Worm (Caenorhabditis elegans) whole organism, early embryonic: ENCODE data around the gene ZC116.1.

ENCODE experiments used
- B0310.2 ChIP-seq: sonication (generic microtip); optimal IDR thresholded peaks from 2 replicates; lab custom pipeline; 2016; ENCODE audit warnings: mild to moderate bottlenecking, missing genetic modification characterization, missing compliant biosample characterization
- F13C5.2 ChIP-seq: sonication (generic microtip); optimal IDR thresholded peaks from 2 replicates; lab custom pipeline; 2017; ENCODE audit warnings: mild to moderate bottlenecking, missing genetic modification characterization, inconsistent platforms, missing compliant biosample characterization
- aly-1 ChIP-seq: sonication (generic microtip); optimal IDR thresholded peaks from 2 replicates; lab custom pipeline; 2016; ENCODE audit warnings: missing genetic modification characterization, missing compliant biosample characterization
- ama-1 ChIP-seq: fragments of 150-350 bp; optimal IDR thresholded peaks from 2 replicates; lab custom pipeline; 2014
- ceh-13 ChIP-seq: fragments of 200-800 bp; sonication (Bioruptor generic); optimal IDR thresholded peaks from 2 replicates; lab custom pipeline; 2018; ENCODE audit warnings: mild to moderate bottlenecking, missing genetic modification characterization, missing compliant biosample characterization
- ceh-36 ChIP-seq: sonication (generic microtip); optimal IDR thresholded peaks from 2 replicates; lab custom pipeline; 2016; ENCODE audit warnings: missing genetic modification characterization, inconsistent platforms, missing compliant biosample characterization
- ets-7 ChIP-seq: sonication (generic microtip); optimal IDR thresholded peaks from 2 replicates; lab custom pipeline; 2016; ENCODE audit warnings: missing genotype, missing genetic modification characterization, missing compliant biosample characterization
- flt-1 ChIP-seq: fragments of 200-800 bp; sonication (Bioruptor generic); IDR thresholded peaks from 2 replicates; pipeline ENCODE4 v1.3.6; 2022; ENCODE audit warnings: missing genetic modification characterization, missing compliant biosample characterization
- hmbx-1 ChIP-seq: sonication (generic microtip); optimal IDR thresholded peaks from 2 replicates; lab custom pipeline; 2016; ENCODE audit warnings: mild to moderate bottlenecking, missing genetic modification characterization, missing compliant biosample characterization
- hmg-4 ChIP-seq: fragments of 200-800 bp; sonication (Bioruptor generic); optimal IDR thresholded peaks from 2 replicates; lab custom pipeline; 2018; ENCODE audit warnings: mild to moderate bottlenecking, missing genetic modification characterization, missing compliant biosample characterization
- hnd-1 ChIP-seq: sonication (generic microtip); optimal IDR thresholded peaks from 2 replicates; lab custom pipeline; 2016; ENCODE audit warnings: missing genetic modification characterization, missing compliant biosample characterization
- pes-1 ChIP-seq: fragments of 200-800 bp; sonication (Bioruptor generic); IDR thresholded peaks from 2 replicates; pipeline ENCODE4 v1.3.6; 2022; ENCODE audit warnings: missing genetic modification reagents, missing genetic modification characterization, missing compliant biosample characterization
- scrt-1 ChIP-seq: fragments of 200-800 bp; sonication (Bioruptor generic); IDR thresholded peaks from 2 replicates; pipeline ENCODE4 v1.3.6; 2022; ENCODE audit warnings: missing genetic modification characterization, missing compliant biosample characterization
- sea-1 ChIP-seq: fragments of 200-800 bp; sonication (Bioruptor generic); conservative IDR thresholded peaks from 2 replicates; pipeline ENCODE4 v1.3.6; 2022; ENCODE audit warnings: missing genetic modification characterization, missing compliant biosample characterization
- tbx-11 ChIP-seq: fragments of 200-800 bp; sonication (Bioruptor generic); IDR thresholded peaks from 2 replicates; pipeline ENCODE4 v1.3.6; 2022; ENCODE audit warnings: missing genetic modification characterization, missing compliant biosample characterization
- tbx-37 ChIP-seq: fragments of 200-800 bp; sonication (Bioruptor generic); conservative IDR thresholded peaks from 2 replicates; pipeline ENCODE4 v1.3.6; 2022; ENCODE audit warnings: missing genetic modification reagents, missing genetic modification characterization, missing compliant biosample characterization
- tra-4 ChIP-seq: sonication (generic microtip); optimal IDR thresholded peaks from 2 replicates; lab custom pipeline; 2017; ENCODE audit warnings: missing genetic modification characterization, missing compliant biosample characterization

The ZC116.1 gene

DNA sequence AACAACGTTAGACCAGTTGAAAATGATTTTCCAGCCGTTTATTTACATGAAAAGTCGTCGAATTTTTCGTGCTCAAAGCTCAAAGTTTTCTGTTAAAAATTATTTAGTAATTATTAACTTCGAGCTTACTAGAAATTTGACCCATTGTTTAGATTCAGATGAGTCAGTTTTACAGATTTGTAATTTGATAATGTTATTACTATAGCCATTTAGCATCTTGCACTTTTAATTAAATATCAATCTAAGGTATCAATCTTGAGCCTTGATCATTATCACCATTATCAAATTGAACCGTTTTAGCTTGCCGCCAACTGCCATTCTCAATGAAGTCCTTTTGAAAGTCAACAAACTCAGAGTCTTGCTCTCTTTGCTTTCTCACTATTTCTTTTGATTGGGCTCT lies at the start of gene ZC116.1:
ZC116.1 (plus strand) TSS at position 301 of the 400 bp plus-strand sequence.
- no peak for TF ChIP-seq sea-1 (GFP tag; lab: Robert Waterston, UW)

DNA sequence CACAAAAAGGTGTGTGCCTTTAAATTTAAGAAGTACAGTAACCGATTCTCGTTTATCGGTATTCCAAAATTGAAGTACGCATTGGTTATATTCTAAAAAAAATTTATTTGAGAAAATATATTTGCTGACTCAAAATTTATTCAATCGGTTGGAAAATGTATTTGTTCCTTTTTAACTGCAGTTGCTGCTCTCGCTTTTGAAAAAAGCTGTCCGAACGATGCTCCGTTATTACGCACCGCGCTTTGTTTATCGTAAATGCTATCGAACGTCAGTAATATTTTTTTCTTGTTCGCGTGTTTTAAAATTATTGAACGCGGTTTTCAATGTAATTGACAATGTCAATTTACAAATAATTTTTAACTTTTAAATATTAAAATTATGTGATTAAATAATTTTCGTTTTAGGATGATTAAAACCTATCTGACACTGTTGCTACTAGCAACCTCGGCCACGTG lies 49.3 kb upstream of the ZC116.1 start, which contains the start of gene sel-1:
sel-1 (plus strand) TSS at position 405 of the 455 bp plus-strand sequence.
- TF ChIP-seq tra-4 (tag; lab: Kevin White, UChicago) = no peak
- no peak for TF ChIP-seq hmg-4 (GFP tag; lab: Kevin White, UChicago)
- TF ChIP-seq hmbx-1 (tag; lab: Kevin White, UChicago) = no peak
- TF ChIP-seq scrt-1 (GFP tag; lab: Robert Waterston, UW) = no peak
- no peak for TF ChIP-seq hnd-1
- no peak for TF ChIP-seq ceh-13 (GFP tag; lab: Kevin White, UChicago)
- no peak for TF ChIP-seq tbx-37 (GFP tag; lab: Robert Waterston, UW)
- no peak for TF ChIP-seq B0310.2 (tag; lab: Kevin White, UChicago)
- no peak for TF ChIP-seq ets-7 (tag; lab: Kevin White, UChicago)
- TF ChIP-seq ceh-36 = no peak
- no peak for TF ChIP-seq F13C5.2 (tag; lab: Kevin White, UChicago)
- TF ChIP-seq ama-1 (lab: Kevin White, UChicago) = no peak
- no peak for TF ChIP-seq aly-1
- TF ChIP-seq tbx-11 = no peak
- no peak for TF ChIP-seq flt-1 (GFP tag; lab: Robert Waterston, UW)
- no peak for TF ChIP-seq sea-1 (GFP tag; lab: Robert Waterston, UW)
- TF ChIP-seq pes-1 = no peak

DNA sequence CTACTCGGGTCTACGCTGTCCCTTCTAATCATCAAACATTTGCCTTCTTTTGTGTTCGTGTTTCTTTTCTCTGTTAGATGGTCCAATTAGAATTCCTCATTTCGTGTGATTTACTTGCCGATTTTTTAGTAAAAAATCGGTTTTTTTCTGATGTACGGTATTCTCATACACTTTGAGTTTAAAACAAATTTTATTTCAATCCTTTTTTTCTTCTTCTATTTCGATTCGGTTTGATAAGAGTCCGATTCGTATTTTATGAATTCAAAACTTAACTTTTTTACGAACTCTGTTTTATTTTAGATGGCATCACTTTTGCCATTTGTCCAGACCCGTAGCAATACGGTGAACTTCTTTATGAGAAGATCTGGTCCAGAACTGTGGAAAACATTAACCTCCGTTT lies 46.4 kb upstream of the ZC116.1 start, which contains the start of gene mrps-5:
mrps-5 (plus strand) TSS at position 301 of the 400 bp plus-strand sequence.
- TF ChIP-seq ceh-13 (GFP tag; lab: Kevin White, UChicago) = no peak

DNA sequence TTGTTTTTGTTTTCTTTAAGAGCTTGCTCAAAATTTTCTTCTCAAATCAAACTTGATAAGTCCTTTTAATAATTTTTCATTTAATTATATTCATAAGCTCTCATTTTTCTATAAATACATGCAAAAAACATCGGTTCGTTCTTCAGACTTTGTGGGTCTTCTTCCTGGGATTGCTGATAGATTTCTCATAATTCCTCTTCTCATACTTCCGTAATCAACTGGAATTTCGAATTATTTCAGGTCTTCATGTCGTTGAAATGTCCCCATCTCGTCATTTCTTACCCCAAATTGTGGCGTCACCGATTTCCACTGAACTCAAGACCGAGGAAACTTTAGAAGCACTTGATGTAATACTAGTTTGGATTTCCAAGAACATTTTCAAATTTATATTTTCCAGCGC lies 44.7 kb upstream of the ZC116.1 start:
- TF ChIP-seq hmg-4 (GFP tag; lab: Kevin White, UChicago) (no peak), ceh-36 (no peak), hmbx-1 (tag; lab: Kevin White, UChicago) (no peak), B0310.2 (tag; lab: Kevin White, UChicago) (no peak), sea-1 (GFP tag; lab: Robert Waterston, UW) (no peak), F13C5.2 (tag; lab: Kevin White, UChicago) (no peak), flt-1 (GFP tag; lab: Robert Waterston, UW) (no peak), pes-1 (no peak), aly-1 (no peak), hnd-1 (no peak), tbx-11 (no peak), ceh-13 (GFP tag; lab: Kevin White, UChicago) (no peak), scrt-1 (GFP tag; lab: Robert Waterston, UW) (no peak), tbx-37 (GFP tag; lab: Robert Waterston, UW) (no peak), tra-4 (tag; lab: Kevin White, UChicago) (no peak), ama-1 (lab: Kevin White, UChicago) (no peak), ets-7 (tag; lab: Kevin White, UChicago) (no peak)

DNA sequence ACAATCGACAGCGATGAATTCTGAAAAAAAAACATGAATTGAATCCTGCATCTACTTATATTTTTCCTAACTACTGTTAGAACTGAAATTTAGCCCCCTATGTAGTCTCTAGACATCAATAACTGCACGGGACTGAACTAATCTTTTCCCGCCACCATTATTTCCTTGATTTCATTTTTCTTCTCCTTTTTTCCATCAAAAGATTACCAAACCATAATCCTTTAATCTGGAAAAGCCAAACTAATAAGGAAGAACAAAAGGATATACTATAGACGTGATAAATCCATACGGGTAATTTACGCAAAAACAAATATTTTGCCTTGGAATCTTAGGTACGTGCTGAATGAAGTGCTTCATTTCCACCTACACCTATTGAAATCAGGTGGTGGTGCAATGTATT lies 42.3 kb upstream of the ZC116.1 start:
- TF ChIP-seq hnd-1 (no peak), ets-7 (tag; lab: Kevin White, UChicago) (no peak), ceh-13 (GFP tag; lab: Kevin White, UChicago) (no peak), scrt-1 (GFP tag; lab: Robert Waterston, UW) (no peak), F13C5.2 (tag; lab: Kevin White, UChicago) (no peak), aly-1 (no peak)

DNA sequence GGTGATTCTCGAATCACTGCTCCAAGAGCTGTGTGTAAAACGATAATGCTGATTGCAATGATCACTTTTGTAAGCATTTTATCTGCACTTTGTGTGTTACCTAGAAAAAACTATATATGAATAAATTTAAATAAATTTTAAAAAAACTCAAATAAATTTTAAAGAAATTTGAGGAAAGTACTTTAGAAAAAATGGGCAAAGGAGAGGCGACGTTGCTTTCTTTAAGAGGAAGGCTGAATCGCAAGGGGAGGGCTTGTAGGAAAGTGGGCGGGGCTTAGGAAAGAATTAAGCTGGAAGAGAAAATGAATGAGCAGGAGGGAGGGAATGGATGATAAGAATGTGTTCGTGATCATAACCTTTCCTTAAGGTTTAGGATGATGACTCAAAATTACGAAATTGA lies 41.8 kb upstream of the ZC116.1 start, which contains the start of gene E02A10.4:
E02A10.4 (minus strand) TSS at position 101 of the 400 bp plus-strand sequence.
- TF ChIP-seq hmg-4 (GFP tag; lab: Kevin White, UChicago) (no peak), aly-1 (no peak), hnd-1 (no peak), tra-4 (tag; lab: Kevin White, UChicago) (no peak), hmbx-1 (tag; lab: Kevin White, UChicago) (no peak), sea-1 (GFP tag; lab: Robert Waterston, UW) (no peak), ama-1 (lab: Kevin White, UChicago) (no peak), ceh-36 (no peak), tbx-37 (GFP tag; lab: Robert Waterston, UW) (no peak), scrt-1 (GFP tag; lab: Robert Waterston, UW) (no peak), tbx-11 (no peak), flt-1 (GFP tag; lab: Robert Waterston, UW) (no peak)

DNA sequence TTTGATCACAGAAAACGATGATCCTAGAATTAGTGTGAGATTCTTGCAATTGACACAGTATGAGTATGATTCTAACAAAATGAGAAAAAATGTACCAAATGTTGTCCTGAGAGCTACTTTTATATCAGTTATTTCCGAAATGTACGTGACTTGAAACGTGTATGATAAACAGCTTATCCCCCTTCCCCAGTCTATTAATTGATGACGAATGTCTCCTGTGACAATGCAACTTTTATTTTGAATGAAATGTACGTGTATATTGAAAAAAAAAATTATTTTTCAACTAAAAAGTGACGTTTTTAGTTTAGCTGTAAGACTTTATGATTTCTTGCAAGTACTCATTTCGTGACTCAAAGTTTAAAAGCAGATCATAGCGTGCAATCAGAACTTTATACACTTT lies 39.4 kb upstream of the ZC116.1 start:
- TF ChIP-seq ceh-36 = no peak
- TF ChIP-seq B0310.2 (tag; lab: Kevin White, UChicago) = no peak
- no peak for TF ChIP-seq hmbx-1 (tag; lab: Kevin White, UChicago)
- no peak for TF ChIP-seq hmg-4 (GFP tag; lab: Kevin White, UChicago)
- TF ChIP-seq ceh-13 (GFP tag; lab: Kevin White, UChicago) = no peak
- no peak for TF ChIP-seq sea-1 (GFP tag; lab: Robert Waterston, UW)
- TF ChIP-seq tbx-37 (GFP tag; lab: Robert Waterston, UW) = no peak
- no peak for TF ChIP-seq ets-7 (tag; lab: Kevin White, UChicago)
- TF ChIP-seq aly-1 = no peak
- TF ChIP-seq F13C5.2 (tag; lab: Kevin White, UChicago) = no peak
- no peak for TF ChIP-seq ama-1 (lab: Kevin White, UChicago)
- no peak for TF ChIP-seq scrt-1 (GFP tag; lab: Robert Waterston, UW)
- no peak for TF ChIP-seq tbx-11
- TF ChIP-seq hnd-1 = no peak
- TF ChIP-seq tra-4 (tag; lab: Kevin White, UChicago) = no peak
- TF ChIP-seq pes-1 = no peak
- TF ChIP-seq flt-1 (GFP tag; lab: Robert Waterston, UW) = no peak

DNA sequence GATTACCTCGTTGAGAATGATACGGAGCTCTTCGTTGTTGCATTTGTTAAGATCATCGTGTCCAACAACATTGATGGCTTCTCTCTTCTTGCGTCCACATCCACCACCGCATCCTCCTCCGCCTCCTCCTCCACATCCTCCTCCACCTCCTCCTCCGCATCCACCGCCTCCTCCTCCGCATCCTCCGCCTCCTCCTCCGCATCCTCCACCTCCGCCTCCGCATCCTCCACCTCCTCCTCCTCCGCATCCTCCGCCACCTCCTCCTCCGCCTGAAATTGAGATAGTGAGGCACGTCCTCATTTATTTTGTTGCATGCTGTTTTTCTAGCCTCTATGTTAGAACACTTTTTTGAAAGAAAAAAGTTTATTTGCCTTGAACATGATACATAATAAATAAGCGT lies 33.8 kb upstream of the ZC116.1 start:
- TF ChIP-seq ama-1 (lab: Kevin White, UChicago) = no peak
